Worm (Caenorhabditis elegans) whole organism, L3 larva: ENCODE results near the gene Y39A1A.16.

ENCODE experiments used
- R02D3.7 ChIP-seq: fragments of 150-350 bp; optimal IDR thresholded peaks from 2 replicates; lab custom pipeline; 2014; ENCODE audit warnings: missing biosample characterization, missing genetic modification characterization
- ZK546.5 ChIP-seq: sonication (generic microtip); optimal IDR thresholded peaks from 2 replicates; lab custom pipeline; 2017; ENCODE audit warnings: missing biosample characterization, missing genetic modification characterization
- aly-2 ChIP-seq: fragments of 150-350 bp; optimal IDR thresholded peaks from 2 replicates; lab custom pipeline; 2014; ENCODE audit warnings: missing biosample characterization, missing genetic modification characterization
- ceh-16 ChIP-seq: sonication (generic microtip); optimal IDR thresholded peaks from 2 replicates; lab custom pipeline; 2017; ENCODE audit warnings: missing biosample characterization, missing genetic modification characterization
- ceh-28 ChIP-seq: fragments of 150-350 bp; optimal IDR thresholded peaks from 2 replicates; lab custom pipeline; 2014; ENCODE audit warnings: missing biosample characterization, missing genetic modification reagents, missing genetic modification characterization
- ceh-82 ChIP-seq: fragments of 150-350 bp; optimal IDR thresholded peaks from 2 replicates; lab custom pipeline; 2014; ENCODE audit warnings: missing biosample characterization, missing genetic modification characterization
- ceh-9 ChIP-seq: sonication (generic microtip); optimal IDR thresholded peaks from 2 replicates; lab custom pipeline; 2018; ENCODE audit warnings: missing biosample characterization, missing genetic modification characterization
- daf-12 ChIP-seq: fragments of 150-350 bp; optimal IDR thresholded peaks from 2 replicates; lab custom pipeline; 2014; ENCODE audit warnings: missing biosample characterization, missing genetic modification reagents, missing genetic modification characterization
- egl-27 ChIP-seq: sonication (generic microtip); optimal IDR thresholded peaks from 4 replicates; lab custom pipeline; 2017; ENCODE audit warnings: missing biosample characterization, missing genetic modification reagents, missing genetic modification characterization
- egl-5 ChIP-seq: fragments of 150-350 bp; optimal IDR thresholded peaks from 2 replicates; lab custom pipeline; 2017; ENCODE audit warnings: missing biosample characterization, missing genetic modification reagents, missing genetic modification characterization, inconsistent platforms
- elt-1 ChIP-seq: fragments of 150-350 bp; optimal IDR thresholded peaks from 2 replicates; lab custom pipeline; 2014; ENCODE audit warnings: missing biosample characterization, missing genetic modification characterization
- elt-2 ChIP-seq: sonication (generic microtip); optimal IDR thresholded peaks from 2 replicates; lab custom pipeline; 2016; ENCODE audit warnings: missing genetic modification reagents, mild to moderate bottlenecking, missing genetic modification characterization, missing compliant biosample characterization
- elt-3 ChIP-seq, 3 experiments: fragments of 150-350 bp in 1 of 3; sonication (generic microtip) in 2 of 3; optimal IDR thresholded peaks; 2 replicates in 2 of 3; 4 replicates in 1 of 3; lab custom pipeline; 2014 to 2017; ENCODE audit warnings: missing biosample characterization in 3 of 3, missing genetic modification characterization in 3 of 3
- eor-1 ChIP-seq, 2 experiments: fragments of 150-350 bp; optimal IDR thresholded peaks; 2 replicates each; lab custom pipeline; 2014 to 2018; ENCODE audit warnings: missing biosample characterization in 2 of 2, missing genetic modification characterization in 2 of 2
- fkh-10 ChIP-seq: sonication (generic microtip); optimal IDR thresholded peaks from 2 replicates; lab custom pipeline; 2017; ENCODE audit warnings: missing biosample characterization, missing genetic modification reagents, missing genetic modification characterization
- fkh-2 ChIP-seq: fragments of 150-350 bp; optimal IDR thresholded peaks from 2 replicates; lab custom pipeline; 2014; ENCODE audit warnings: missing biosample characterization, missing genetic modification reagents, missing genetic modification characterization
- hmg-11 ChIP-seq: sonication (generic microtip); optimal IDR thresholded peaks from 2 replicates; lab custom pipeline; 2016; ENCODE audit warnings: missing genetic modification characterization, missing compliant biosample characterization
- jun-1 ChIP-seq: fragments of 150-350 bp; optimal IDR thresholded peaks from 2 replicates; lab custom pipeline; 2014; ENCODE audit warnings: missing biosample characterization, missing genetic modification reagents, missing genetic modification characterization
- lin-15B ChIP-seq: fragments of 150-350 bp; optimal IDR thresholded peaks from 2 replicates; lab custom pipeline; 2014; ENCODE audit warnings: missing biosample characterization, missing genetic modification characterization
- lin-39 ChIP-seq: fragments of 150-350 bp; optimal IDR thresholded peaks from 2 replicates; lab custom pipeline; 2018; ENCODE audit warnings: missing biosample characterization, missing genetic modification reagents, missing genetic modification characterization
- mdl-1 ChIP-seq: fragments of 150-350 bp; optimal IDR thresholded peaks from 2 replicates; lab custom pipeline; 2014; ENCODE audit warnings: missing biosample characterization, missing genetic modification characterization
- mml-1 ChIP-seq: fragments of 150-350 bp; sonication (generic microtip); optimal IDR thresholded peaks from 3 replicates; lab custom pipeline; 2014; ENCODE audit warnings: missing biosample characterization, missing genetic modification characterization
- nfya-1 ChIP-seq: sonication (generic microtip); optimal IDR thresholded peaks from 2 replicates; lab custom pipeline; 2017; ENCODE audit warnings: missing genetic modification characterization, mild to moderate bottlenecking, missing compliant biosample characterization, antibody characterized with exemption, moderate library complexity; ENCODE audit not compliant: insufficient read depth
- nhr-11 ChIP-seq: fragments of 150-350 bp; optimal IDR thresholded peaks from 2 replicates; lab custom pipeline; 2014; ENCODE audit warnings: missing biosample characterization, missing genetic modification characterization
- nhr-23 ChIP-seq: fragments of 150-350 bp; optimal IDR thresholded peaks from 2 replicates; lab custom pipeline; 2014; ENCODE audit warnings: missing biosample characterization, missing genetic modification reagents, missing genetic modification characterization
- nhr-237 ChIP-seq: fragments of 150-350 bp; optimal IDR thresholded peaks from 2 replicates; lab custom pipeline; 2014; ENCODE audit warnings: missing biosample characterization, missing genetic modification characterization
- nhr-25 ChIP-seq: sonication (generic microtip); optimal IDR thresholded peaks from 2 replicates; lab custom pipeline; 2017; ENCODE audit warnings: missing biosample characterization, missing genetic modification characterization
- nhr-28 ChIP-seq: fragments of 150-350 bp; optimal IDR thresholded peaks from 2 replicates; lab custom pipeline; 2014; ENCODE audit warnings: missing biosample characterization, missing genetic modification characterization
- nhr-43 ChIP-seq: sonication (generic microtip); optimal IDR thresholded peaks from 2 replicates; lab custom pipeline; 2016; ENCODE audit warnings: mild to moderate bottlenecking, missing genetic modification characterization, missing compliant biosample characterization; ENCODE audit not compliant: poor library complexity, severe bottlenecking
- nhr-67 ChIP-seq: fragments of 150-350 bp; optimal IDR thresholded peaks from 2 replicates; lab custom pipeline; 2014; ENCODE audit warnings: missing biosample characterization, missing genetic modification characterization
- nhr-77 ChIP-seq: fragments of 150-350 bp; optimal IDR thresholded peaks from 2 replicates; lab custom pipeline; 2014; ENCODE audit warnings: missing biosample characterization, missing genetic modification characterization
- pha-4 ChIP-seq: fragments of 150-350 bp; optimal IDR thresholded peaks from 2 replicates; lab custom pipeline; 2014; ENCODE audit warnings: missing biosample characterization, missing genetic modification reagents, missing genetic modification characterization
- sea-2 ChIP-seq: fragments of 150-350 bp; sonication (generic microtip); optimal IDR thresholded peaks from 4 replicates; lab custom pipeline; 2014; ENCODE audit warnings: missing biosample characterization, missing genetic modification reagents, missing genetic modification characterization
- skn-1 ChIP-seq: fragments of 150-350 bp; optimal IDR thresholded peaks from 2 replicates; lab custom pipeline; 2014; ENCODE audit warnings: missing biosample characterization, missing genetic modification characterization
- snpc-4 ChIP-seq: fragments of 150-350 bp; optimal IDR thresholded peaks from 2 replicates; lab custom pipeline; 2014; ENCODE audit warnings: missing biosample characterization, missing genetic modification characterization
- tbx-2 ChIP-seq: sonication (generic microtip); optimal IDR thresholded peaks from 2 replicates; lab custom pipeline; 2016; ENCODE audit warnings: mild to moderate bottlenecking, missing genetic modification characterization, missing compliant biosample characterization
- unc-39 ChIP-seq: sonication (generic microtip); optimal IDR thresholded peaks from 4 replicates; lab custom pipeline; 2017; ENCODE audit warnings: missing biosample characterization, missing genetic modification characterization
- ztf-11 ChIP-seq: fragments of 150-350 bp; optimal IDR thresholded peaks from 2 replicates; lab custom pipeline; 2014; ENCODE audit warnings: missing biosample characterization, missing genetic modification characterization
- ztf-4 ChIP-seq: fragments of 150-350 bp; optimal IDR thresholded peaks from 2 replicates; lab custom pipeline; 2014; ENCODE audit warnings: missing biosample characterization, missing genetic modification characterization

Gene Y39A1A.16

ce11 chrIII:10642781-10643180 lies 36.3 kb upstream of the Y39A1A.16 start, which contains the start of the genes dhs-11 and orc-1:
Gene dhs-11, minus strand, starts transcription at chrIII:10642865.
Gene orc-1, plus strand, starts transcription at chrIII:10643129.
- no peak for TF ChIP-seq skn-1
- peak; percentile 6 for TF ChIP-seq lin-39 (tag; lab: Kevin White, UChicago)
- no peak for TF ChIP-seq ceh-82
- TF ChIP-seq hmg-11 (tag; lab: Kevin White, UChicago): peak; percentile 13
- peak; percentile 73 for TF ChIP-seq pha-4 (tag; lab: Kevin White, UChicago)
- no peak for TF ChIP-seq jun-1 (tag; lab: Kevin White, UChicago)
- peak; percentile 45 for TF ChIP-seq lin-15B (tag; lab: Kevin White, UChicago)
- TF ChIP-seq snpc-4 (tag; lab: Kevin White, UChicago): peak; percentile 34
- no peak for TF ChIP-seq unc-39 (tag; lab: Kevin White, UChicago)
- TF ChIP-seq nhr-25 (tag; lab: Kevin White, UChicago): peak; percentile 6
- TF ChIP-seq nhr-28 (tag; lab: Kevin White, UChicago): no peak
- TF ChIP-seq nfya-1 (tag; lab: Kevin White, UChicago): peak; percentile 85
- TF ChIP-seq nhr-23 (tag; lab: Kevin White, UChicago): peak; percentile 25
- no peak for TF ChIP-seq R02D3.7 (tag; lab: Kevin White, UChicago)
- TF ChIP-seq tbx-2 (tag; lab: Kevin White, UChicago): no peak

- no peak for TF ChIP-seq elt-2
- TF ChIP-seq mml-1: no peak
- peak; percentile 34 for TF ChIP-seq lin-15B (tag; lab: Kevin White, UChicago)
- peak; percentile 6 for TF ChIP-seq pha-4 (tag; lab: Kevin White, UChicago)
- TF ChIP-seq lin-39 (tag; lab: Kevin White, UChicago): no peak
- no peak for TF ChIP-seq fkh-2
- TF ChIP-seq ceh-28 (tag; lab: Kevin White, UChicago): no peak
- no peak for TF ChIP-seq nhr-237 (tag; lab: Kevin White, UChicago)
- no peak for TF ChIP-seq ztf-11 (tag; lab: Kevin White, UChicago)
- no peak for TF ChIP-seq egl-27 (tag; lab: Kevin White, UChicago)
- no peak for TF ChIP-seq ZK546.5 (tag; lab: Kevin White, UChicago)
Measured at ce11 chrIII:10646094-10646493, 33.0 kb upstream of the Y39A1A.16 start, which contains the start of gene orc-4. Gene orc-4, plus strand, starts transcription at chrIII:10646170.

ce11 chrIII:10649219-10649618 lies 29.9 kb upstream of the Y39A1A.16 start, which contains the start of gene emg-1:
Gene emg-1, plus strand, starts transcription at chrIII:10649519.
- no peak for TF ChIP-seq ceh-28 (tag; lab: Kevin White, UChicago)
- TF ChIP-seq fkh-2: no peak
- TF ChIP-seq aly-2 (tag; lab: Kevin White, UChicago): no peak
- TF ChIP-seq nhr-28 (tag; lab: Kevin White, UChicago): no peak
- no peak for TF ChIP-seq mml-1
- no peak for TF ChIP-seq fkh-10 (GFP tag; lab: Kevin White, UChicago)
- TF ChIP-seq daf-12 (tag; lab: Kevin White, UChicago): no peak
- TF ChIP-seq sea-2 (GFP tag; lab: Kevin White, UChicago): no peak
- TF ChIP-seq R02D3.7 (tag; lab: Kevin White, UChicago): no peak
- TF ChIP-seq nhr-237 (tag; lab: Kevin White, UChicago): no peak
- no peak for TF ChIP-seq ceh-82
- no peak for TF ChIP-seq eor-1 (tag; optimal IDR thresholded peaks at IDR 0.05; lab: Kevin White, UChicago)
- no peak for TF ChIP-seq nhr-77
- no peak for TF ChIP-seq nhr-67 (tag; lab: Kevin White, UChicago)
- no peak for TF ChIP-seq mdl-1 (tag; lab: Kevin White, UChicago)
- TF ChIP-seq nhr-43 (tag; lab: Kevin White, UChicago): no peak
- TF ChIP-seq elt-3 (tag; optimal IDR thresholded peaks at IDR 0.05; lab: Kevin White, UChicago): no peak
- TF ChIP-seq lin-39 (tag; lab: Kevin White, UChicago): no peak

- TF ChIP-seq nhr-77: no peak
- no peak for TF ChIP-seq nhr-11
- peak; percentile 77 for TF ChIP-seq lin-39 (tag; lab: Kevin White, UChicago)
- TF ChIP-seq nhr-23 (tag; lab: Kevin White, UChicago): peak; percentile 1
- TF ChIP-seq nfya-1 (tag; lab: Kevin White, UChicago): peak; percentile 82
- no peak for TF ChIP-seq R02D3.7 (tag; lab: Kevin White, UChicago)
- TF ChIP-seq hmg-11 (tag; lab: Kevin White, UChicago): peak; percentile 84
- TF ChIP-seq ztf-4 (tag; lab: Kevin White, UChicago): no peak
- no peak for TF ChIP-seq nhr-67 (tag; lab: Kevin White, UChicago)
- TF ChIP-seq tbx-2 (tag; lab: Kevin White, UChicago): no peak
- TF ChIP-seq skn-1: no peak
- no peak for TF ChIP-seq elt-1 (tag; lab: Kevin White, UChicago)
- peak; percentile 35 for TF ChIP-seq pha-4 (tag; lab: Kevin White, UChicago)
- TF ChIP-seq lin-15B (tag; lab: Kevin White, UChicago): peak; percentile 34
- no peak for TF ChIP-seq fkh-2
- TF ChIP-seq ceh-9 (tag; lab: Kevin White, UChicago): no peak
- no peak for TF ChIP-seq nhr-25 (tag; lab: Kevin White, UChicago)
- peak; percentile 78 for TF ChIP-seq ceh-28 (tag; lab: Kevin White, UChicago)
- no peak for TF ChIP-seq mdl-1 (tag; lab: Kevin White, UChicago)
- peak; percentile 9 for TF ChIP-seq elt-2
- no peak for TF ChIP-seq ZK546.5 (tag; lab: Kevin White, UChicago)
- TF ChIP-seq ceh-16 (tag; lab: Kevin White, UChicago): no peak
- no peak for TF ChIP-seq egl-27 (tag; lab: Kevin White, UChicago)
- TF ChIP-seq unc-39 (tag; lab: Kevin White, UChicago): no peak
- TF ChIP-seq ceh-82: no peak
- TF ChIP-seq egl-5 (tag; lab: Kevin White, UChicago): peak; percentile 1
Measured at ce11 chrIII:10651634-10652033, 27.4 kb upstream of the Y39A1A.16 start.
